Fruit fly (Drosophila melanogaster) Kc167 (cell line): ENCODE measurements around the gene Gr5a.

Experiments used
- Myc ChIP-seq: fragments of >200 bp; optimal IDR thresholded peaks from 2 replicates; lab custom pipeline; 2017; ENCODE audit warnings: missing external identifiers
- Sin3A ChIP-seq: fragments of >200 bp; optimal IDR thresholded peaks from 2 replicates; lab custom pipeline; 2018; ENCODE audit warnings: missing external identifiers
- h ChIP-seq: fragments of >200 bp; optimal IDR thresholded peaks from 3 replicates; lab custom pipeline; 2018; ENCODE audit warnings: missing external identifiers
- insv ChIP-seq: fragments of >200 bp; optimal IDR thresholded peaks from 3 replicates; lab custom pipeline; 2018; ENCODE audit warnings: missing external identifiers
- psq ChIP-seq: fragments of >200 bp; optimal IDR thresholded peaks from 2 replicates; lab custom pipeline; 2017; ENCODE audit warnings: missing external identifiers
- ttk ChIP-seq: sonication (Bioruptor generic); optimal IDR thresholded peaks from 2 replicates; lab custom pipeline; 2017; ENCODE audit warnings: missing external identifiers

Gr5a gene

DNA sequence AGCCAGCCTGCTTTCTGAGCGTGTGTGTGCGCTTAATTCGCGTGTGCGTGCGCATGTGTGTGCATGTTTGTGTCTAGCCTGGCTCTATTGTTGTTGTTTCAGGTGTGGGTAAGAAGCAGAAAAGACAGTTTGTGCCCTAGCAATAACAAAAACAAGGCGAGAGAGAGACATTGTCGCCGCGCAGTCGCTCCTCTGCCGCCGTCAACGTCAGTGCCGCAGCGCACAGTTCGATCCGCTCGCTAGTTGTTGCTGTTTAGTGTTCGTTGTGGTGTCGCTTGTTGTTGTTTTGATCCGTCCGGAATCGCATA is 9.8 kb downstream of the Gr5a start:
- TF ChIP-seq ttk (lab: Kevin White, UChicago) (no peak), insv (lab: Kevin White, UChicago) (no peak), Myc (lab: Kevin White, UChicago) (no peak), h (lab: Kevin White, UChicago) (no peak)

dm6 chrX:5690651-5691379 is 10.4 kb downstream of the Gr5a start:
- TF ChIP-seq insv (lab: Kevin White, UChicago) (no peak), ttk (lab: Kevin White, UChicago) (no peak), psq (lab: Kevin White, UChicago) (no peak), h (lab: Kevin White, UChicago) (no peak), Sin3A (no peak), Myc (lab: Kevin White, UChicago) (no peak)

DNA sequence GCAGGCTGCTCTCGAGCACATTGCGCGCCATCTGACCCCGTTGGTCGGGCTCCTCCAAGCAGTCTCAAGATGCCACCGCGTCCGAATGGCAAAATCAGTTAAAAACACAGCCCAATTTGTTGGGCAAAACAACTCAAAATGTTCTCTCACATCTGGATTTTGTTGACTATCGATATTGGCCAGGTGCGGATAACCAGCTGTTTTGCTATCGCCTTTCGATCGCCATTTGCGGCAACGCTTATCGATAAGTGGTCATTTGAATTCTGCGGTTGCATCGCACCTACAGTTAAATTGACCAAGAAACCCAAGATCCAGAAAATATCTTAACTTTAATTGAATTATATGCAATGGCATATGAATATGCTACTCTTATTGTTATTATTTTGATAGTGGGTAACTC is 14.6 kb downstream of the Gr5a start, which contains the start of gene CG3149:
CG3149 (minus strand) TSS at position 171 of the 400 bp plus-strand sequence.
- TF ChIP-seq Sin3A (no peak), h (lab: Kevin White, UChicago) (no peak), psq (lab: Kevin White, UChicago) (no peak), insv (lab: Kevin White, UChicago) (no peak), Myc (lab: Kevin White, UChicago) (no peak), ttk (lab: Kevin White, UChicago) (no peak)

- no peak for TF ChIP-seq h (lab: Kevin White, UChicago)
- TF ChIP-seq insv (lab: Kevin White, UChicago): no peak
- no peak for TF ChIP-seq Sin3A
- TF ChIP-seq Myc (lab: Kevin White, UChicago): no peak
- no peak for TF ChIP-seq psq (lab: Kevin White, UChicago)
- TF ChIP-seq ttk (lab: Kevin White, UChicago): no peak
Observed at dm6 chrX:5695958-5696357, 15.5 kb downstream of the Gr5a start.

DNA sequence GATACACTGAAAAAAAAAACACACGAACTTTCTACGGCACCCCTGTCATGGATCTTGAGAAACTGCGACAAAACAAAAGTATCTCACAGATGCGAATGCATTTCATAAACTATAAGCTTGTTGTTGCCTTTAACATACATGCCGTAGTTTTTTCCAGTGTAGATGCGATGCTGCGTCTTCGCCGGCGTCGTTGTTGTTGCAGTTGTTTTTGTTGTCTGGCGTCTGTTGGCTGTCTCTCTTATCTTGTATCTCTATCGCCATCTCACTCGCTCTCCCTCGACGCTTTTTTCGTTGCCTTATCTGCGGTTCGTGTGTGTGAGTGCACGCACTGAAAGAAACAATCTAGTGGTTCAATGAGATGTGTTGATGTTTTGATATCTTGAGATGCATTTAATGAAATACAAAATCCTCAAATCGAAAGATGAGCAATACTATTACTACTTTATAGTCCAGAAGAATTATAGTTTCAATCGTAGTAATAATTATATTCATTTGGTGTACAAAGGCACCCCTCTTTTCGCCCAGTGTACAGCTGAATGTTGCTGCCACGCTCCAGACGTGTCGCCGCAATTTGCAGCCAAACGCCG is 16.1 kb downstream of the Gr5a start:
- no peak for TF ChIP-seq psq (lab: Kevin White, UChicago)
- no peak for TF ChIP-seq h (lab: Kevin White, UChicago)
- no peak for TF ChIP-seq ttk (lab: Kevin White, UChicago)
- TF ChIP-seq Myc (lab: Kevin White, UChicago): no peak
- no peak for TF ChIP-seq Sin3A
- TF ChIP-seq insv (lab: Kevin White, UChicago): no peak

DNA sequence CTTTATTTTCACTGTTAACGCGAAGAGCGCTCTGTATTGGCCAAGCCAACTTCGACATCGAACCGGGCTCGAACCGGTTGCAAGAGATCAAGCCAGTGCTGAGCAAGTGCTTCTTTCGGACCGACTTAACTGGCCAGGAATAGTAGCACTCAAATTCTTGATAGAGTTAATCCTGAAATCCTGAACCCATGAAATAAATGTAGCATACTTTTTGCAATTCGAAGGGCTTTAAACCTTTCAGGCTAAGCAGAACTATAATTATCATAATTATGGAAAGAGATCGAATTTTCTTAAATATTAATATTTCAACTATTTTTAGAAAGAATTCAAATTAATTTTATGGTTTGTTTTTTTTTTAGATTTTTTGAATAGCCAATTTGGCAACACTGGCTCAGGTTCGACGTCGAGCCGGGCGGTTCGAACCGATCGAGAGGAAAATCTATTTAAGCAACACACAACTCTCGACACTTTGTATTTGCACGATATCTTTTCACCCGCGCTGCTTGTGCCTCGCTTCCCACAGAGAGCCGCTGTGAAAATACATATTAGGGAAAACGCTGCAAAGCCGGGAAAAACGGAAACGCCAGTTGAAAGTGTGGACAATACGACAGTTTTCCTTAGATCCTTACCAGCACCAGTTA is 17.8 kb downstream of the Gr5a start, which contains the start of gene AdamTS-B:
AdamTS-B (plus strand) TSS at position 471 of the 641 bp plus-strand sequence.
- TF ChIP-seq insv (lab: Kevin White, UChicago) (no peak), Sin3A (no peak), ttk (lab: Kevin White, UChicago) (no peak), psq (lab: Kevin White, UChicago) (no peak), h (lab: Kevin White, UChicago) (no peak), Myc (lab: Kevin White, UChicago) (no peak)

- no peak for TF ChIP-seq psq (lab: Kevin White, UChicago)
- no peak for TF ChIP-seq ttk (lab: Kevin White, UChicago)
Observed at dm6 chrX:5699824-5700498, 19.5 kb downstream of the Gr5a start.

dm6 chrX:5705097-5705496 is 24.7 kb downstream of the Gr5a start:
- no peak for TF ChIP-seq Sin3A
- TF ChIP-seq Myc (lab: Kevin White, UChicago): no peak

- TF ChIP-seq h (lab: Kevin White, UChicago): no peak
- no peak for TF ChIP-seq ttk (lab: Kevin White, UChicago)
- TF ChIP-seq Sin3A: no peak
- no peak for TF ChIP-seq psq (lab: Kevin White, UChicago)
- no peak for TF ChIP-seq Myc (lab: Kevin White, UChicago)
- TF ChIP-seq insv (lab: Kevin White, UChicago): no peak
Observed at dm6 chrX:5705899-5706312, 25.5 kb downstream of the Gr5a start.

DNA sequence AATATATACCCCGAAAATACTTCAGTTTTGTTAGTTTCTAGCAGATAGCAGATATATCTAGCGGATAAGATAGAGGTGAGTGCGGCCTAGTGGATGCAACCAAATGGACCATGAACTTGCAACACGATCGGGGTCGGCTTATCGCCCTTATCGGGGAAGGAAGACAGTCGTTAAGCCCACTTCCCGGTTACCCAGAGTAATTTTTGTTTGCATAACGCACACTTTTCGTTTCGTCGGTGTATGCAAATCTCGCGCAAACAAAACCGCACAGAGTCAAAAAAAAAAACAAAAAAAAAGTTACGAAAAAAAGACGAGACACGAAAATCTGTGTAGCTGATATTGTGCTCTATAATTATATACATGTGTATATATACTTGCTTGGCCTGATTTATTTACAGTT is 32.5 kb downstream of the Gr5a start:
- no peak for TF ChIP-seq ttk (lab: Kevin White, UChicago)
- TF ChIP-seq Myc (lab: Kevin White, UChicago): no peak
- no peak for TF ChIP-seq h (lab: Kevin White, UChicago)
- no peak for TF ChIP-seq insv (lab: Kevin White, UChicago)
- no peak for TF ChIP-seq Sin3A
- no peak for TF ChIP-seq psq (lab: Kevin White, UChicago)

DNA sequence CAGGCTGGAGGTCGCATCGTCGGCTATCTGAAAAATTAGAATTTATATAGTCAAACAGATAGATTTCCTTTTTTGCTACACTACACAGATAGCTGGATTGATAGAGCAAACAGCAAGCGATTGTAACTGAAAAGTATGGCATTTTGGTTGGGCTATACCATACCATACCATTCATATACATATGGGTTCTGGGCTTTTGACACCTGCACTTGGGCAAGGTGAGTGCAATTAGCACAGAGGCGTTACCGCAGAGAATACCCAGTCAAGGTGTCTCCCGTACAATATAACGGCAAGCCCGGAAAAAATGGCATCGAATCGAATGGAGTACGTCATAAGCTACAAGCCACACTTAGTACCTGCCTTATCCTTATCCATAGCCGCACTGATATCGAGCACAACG is 34.4 kb downstream of the Gr5a start:
- TF ChIP-seq h (lab: Kevin White, UChicago) (no peak), insv (lab: Kevin White, UChicago) (no peak), ttk (lab: Kevin White, UChicago) (peak; percentile 99), Myc (lab: Kevin White, UChicago) (no peak)
